Worm (Caenorhabditis elegans) whole organism, L2 larva: ENCODE data around the gene flp-6.

Experiments used
- C34F6.9 ChIP-seq: fragments of 150-350 bp; optimal IDR thresholded peaks from 2 replicates; lab custom pipeline; 2014; ENCODE audit warnings: missing biosample characterization, missing genetic modification characterization
- R02D3.7 ChIP-seq: fragments of 150-350 bp; optimal IDR thresholded peaks from 2 replicates; lab custom pipeline; 2014; ENCODE audit warnings: missing biosample characterization, missing genetic modification characterization
- Y55F3AM.14 ChIP-seq: fragments of 200-800 bp; sonication (Bioruptor generic); optimal IDR thresholded peaks from 2 replicates; lab custom pipeline; 2018; ENCODE audit warnings: mild to moderate bottlenecking, missing genetic modification characterization, missing compliant biosample characterization
- alr-1 ChIP-seq: fragments of 150-350 bp; optimal IDR thresholded peaks from 2 replicates; lab custom pipeline; 2014; ENCODE audit warnings: missing biosample characterization, missing genetic modification characterization
- ceh-16 ChIP-seq: fragments of 150-350 bp; optimal IDR thresholded peaks from 2 replicates; lab custom pipeline; 2014; ENCODE audit warnings: missing biosample characterization, missing genetic modification characterization
- ceh-82 ChIP-seq: fragments of 150-350 bp; optimal IDR thresholded peaks from 2 replicates; lab custom pipeline; 2014; ENCODE audit warnings: missing biosample characterization, missing genetic modification characterization
- crh-2 ChIP-seq: sonication (generic microtip); optimal IDR thresholded peaks from 2 replicates; lab custom pipeline; 2017; ENCODE audit warnings: missing biosample characterization, missing genetic modification characterization
- dmd-4 ChIP-seq: sonication (generic microtip); optimal IDR thresholded peaks from 2 replicates; lab custom pipeline; 2017; ENCODE audit warnings: missing biosample characterization, missing genetic modification characterization
- egl-27 ChIP-seq: sonication (generic microtip); optimal IDR thresholded peaks from 3 replicates; lab custom pipeline; 2017; ENCODE audit warnings: missing biosample characterization, missing genetic modification reagents, missing genetic modification characterization
- elt-1 ChIP-seq: fragments of 150-350 bp; optimal IDR thresholded peaks from 2 replicates; lab custom pipeline; 2014; ENCODE audit warnings: missing biosample characterization, missing genetic modification characterization
- elt-3 ChIP-seq: sonication (generic microtip); optimal IDR thresholded peaks from 2 replicates; lab custom pipeline; 2017; ENCODE audit warnings: missing biosample characterization, missing genetic modification characterization
- fos-1 ChIP-seq: fragments of 150-350 bp; optimal IDR thresholded peaks from 2 replicates; lab custom pipeline; 2014; ENCODE audit warnings: missing biosample characterization, missing genetic modification characterization
- gmeb-1 ChIP-seq: fragments of 150-350 bp; optimal IDR thresholded peaks from 2 replicates; lab custom pipeline; 2014; ENCODE audit warnings: missing biosample characterization, missing genetic modification characterization
- lin-11 ChIP-seq: fragments of 150-350 bp; sonication (generic microtip); optimal IDR thresholded peaks from 2 replicates; lab custom pipeline; 2014; ENCODE audit warnings: missing biosample characterization, missing genetic modification characterization, inconsistent platforms, mixed read lengths
- lin-13 ChIP-seq: fragments of 150-350 bp; optimal IDR thresholded peaks from 2 replicates; lab custom pipeline; 2014; ENCODE audit warnings: missing biosample characterization, missing genetic modification reagents, missing genetic modification characterization
- mbf-1 ChIP-seq: sonication (generic microtip); optimal IDR thresholded peaks from 2 replicates; lab custom pipeline; 2017; ENCODE audit warnings: missing biosample characterization, missing genetic modification characterization
- mdl-1 ChIP-seq, 2 experiments: fragments of 150-350 bp in 1 of 2; sonication (generic microtip) in 1 of 2; optimal IDR thresholded peaks; 2 replicates each; lab custom pipeline; 2017; ENCODE audit warnings: missing biosample characterization in 2 of 2, missing genetic modification characterization in 2 of 2
- nhr-10 ChIP-seq: sonication (generic microtip); optimal IDR thresholded peaks from 2 replicates; lab custom pipeline; 2017; ENCODE audit warnings: missing biosample characterization, missing genetic modification characterization
- nhr-12 ChIP-seq: fragments of 150-350 bp; optimal IDR thresholded peaks from 2 replicates; lab custom pipeline; 2014; ENCODE audit warnings: missing biosample characterization, missing genetic modification characterization
- nhr-25 ChIP-seq: fragments of 150-350 bp; sonication (generic microtip); optimal IDR thresholded peaks from 3 replicates; lab custom pipeline; 2014; ENCODE audit warnings: missing biosample characterization, missing genetic modification characterization
- nhr-6 ChIP-seq: fragments of 150-350 bp; optimal IDR thresholded peaks from 2 replicates; lab custom pipeline; 2014; ENCODE audit warnings: missing biosample characterization, missing genetic modification characterization
- nhr-77 ChIP-seq: fragments of 150-350 bp; optimal IDR thresholded peaks from 2 replicates; lab custom pipeline; 2014; ENCODE audit warnings: missing biosample characterization, missing genetic modification characterization
- peb-1 ChIP-seq: fragments of 150-350 bp; optimal IDR thresholded peaks from 2 replicates; lab custom pipeline; 2014; ENCODE audit warnings: missing biosample characterization, missing genetic modification characterization
- sem-4 ChIP-seq: fragments of 150-350 bp; optimal IDR thresholded peaks from 2 replicates; lab custom pipeline; 2014; ENCODE audit warnings: missing biosample characterization, missing genetic modification reagents, missing genetic modification characterization
- sma-3 ChIP-seq: sonication (generic microtip); optimal IDR thresholded peaks from 2 replicates; lab custom pipeline; 2016; ENCODE audit warnings: missing genetic modification reagents, missing genetic modification characterization, missing compliant biosample characterization
- sma-9 ChIP-seq, 2 experiments: fragments of 150-350 bp in 1 of 2; sonication (generic microtip) in 1 of 2; optimal IDR thresholded peaks; 2 replicates each; lab custom pipeline; 2014 to 2016; ENCODE audit warnings: missing genetic modification characterization in 2 of 2, mild to moderate bottlenecking in 1 of 2, missing biosample characterization in 1 of 2, missing compliant biosample characterization in 1 of 2, missing genetic modification reagents in 1 of 2, moderate library complexity in 1 of 2
- snpc-4 ChIP-seq: fragments of 150-350 bp; optimal IDR thresholded peaks from 2 replicates; lab custom pipeline; 2014; ENCODE audit warnings: missing biosample characterization, missing genetic modification characterization
- unc-39 ChIP-seq: fragments of 150-350 bp; optimal IDR thresholded peaks from 2 replicates; lab custom pipeline; 2014; ENCODE audit warnings: missing biosample characterization, missing genetic modification characterization
- unc-55 ChIP-seq: fragments of 150-350 bp; sonication (generic microtip); optimal IDR thresholded peaks from 3 replicates; lab custom pipeline; 2014; ENCODE audit warnings: missing biosample characterization, missing genetic modification reagents, missing genetic modification characterization
- ztf-1 ChIP-seq: fragments of 200-800 bp; sonication (Bioruptor generic); conservative IDR thresholded peaks from 2 replicates; pipeline ENCODE4 v1.3.6; 2022; ENCODE audit warnings: missing genetic modification characterization, missing compliant biosample characterization
- ztf-11 ChIP-seq: sonication (generic microtip); optimal IDR thresholded peaks from 2 replicates; lab custom pipeline; 2017; ENCODE audit warnings: missing biosample characterization, missing genetic modification characterization
- ztf-4 ChIP-seq: fragments of 150-350 bp; optimal IDR thresholded peaks from 2 replicates; lab custom pipeline; 2014; ENCODE audit warnings: missing biosample characterization, missing genetic modification characterization

flp-6 gene

DNA sequence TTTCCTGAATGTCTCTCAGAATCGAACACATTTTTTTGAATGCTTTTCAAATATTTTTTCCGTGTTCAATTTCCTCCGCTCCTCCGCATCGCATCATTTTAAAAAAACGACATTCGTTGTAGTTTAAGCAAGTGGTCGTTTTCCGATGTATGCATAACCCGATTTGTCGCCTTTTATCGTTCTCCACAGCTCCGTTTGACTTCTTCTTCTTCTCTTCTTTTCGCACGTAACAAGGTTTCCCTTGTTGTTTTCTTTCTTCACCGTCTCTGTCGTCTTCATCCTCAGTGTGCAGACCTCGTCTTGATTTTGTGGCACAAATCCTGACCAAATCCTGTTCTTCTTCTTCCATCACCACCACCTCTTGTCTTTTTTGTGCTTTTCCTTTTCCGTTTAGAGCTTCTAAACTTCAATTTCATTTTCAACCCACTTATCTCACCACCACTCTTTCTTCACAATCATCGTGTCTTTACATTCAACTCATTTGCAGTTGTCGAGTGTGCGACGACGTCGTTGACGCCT, 12.0 kb downstream of the flp-6 start, which contains the start of gene K06A4.2:
TSS of gene K06A4.2 (plus strand) at position 469 of the 519 bp plus-strand sequence.
- TF ChIP-seq ceh-82 (no peak), nhr-77 (tag; lab: Kevin White, UChicago) (no peak), sma-3 (no peak), mbf-1 (tag; lab: Kevin White, UChicago) (no peak), ceh-16 (tag; lab: Kevin White, UChicago) (no peak), snpc-4 (no peak), ztf-1 (no peak), egl-27 (tag; lab: Kevin White, UChicago) (no peak), sma-9 (GFP tag; optimal IDR thresholded peaks at IDR 0.05; lab: Kevin White, UChicago) (no peak), sma-9 (tag; optimal IDR thresholded peaks at IDR 0.05; lab: Kevin White, UChicago) (no peak), unc-55 (GFP tag; lab: Kevin White, UChicago) (no peak)

DNA sequence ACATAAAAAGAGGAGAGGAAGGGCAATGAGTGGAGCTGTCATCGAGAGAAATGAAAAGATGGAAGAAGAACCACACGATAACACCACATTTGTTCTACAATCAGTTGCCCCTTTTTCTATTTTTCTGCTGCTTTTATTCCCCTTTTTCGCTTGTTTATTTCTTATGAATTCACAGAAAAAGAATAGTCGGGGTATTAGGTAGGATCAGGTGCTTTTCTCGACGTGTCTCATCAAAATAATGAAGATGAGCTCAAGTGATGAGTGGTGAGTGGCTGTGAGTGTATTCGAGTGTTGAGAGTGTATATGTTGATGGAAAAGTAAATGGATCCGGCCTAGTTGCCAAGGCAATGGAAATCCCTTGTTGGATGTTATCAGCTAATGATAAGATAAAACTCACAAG, 13.7 kb downstream of the flp-6 start:
- TF ChIP-seq nhr-25 (tag; lab: Kevin White, UChicago) (no peak), elt-3 (no peak), gmeb-1 (tag; lab: Kevin White, UChicago) (no peak), mdl-1 (tag; optimal IDR thresholded peaks at IDR 0.05; lab: Kevin White, UChicago) (no peak), Y55F3AM.14 (GFP tag; lab: Kevin White, UChicago) (no peak), ztf-4 (tag; lab: Kevin White, UChicago) (no peak), nhr-10 (tag; lab: Kevin White, UChicago) (no peak), ceh-82 (no peak), alr-1 (tag; lab: Kevin White, UChicago) (no peak), snpc-4 (no peak), lin-13 (GFP tag; lab: Kevin White, UChicago) (no peak), dmd-4 (no peak), nhr-12 (no peak), mbf-1 (tag; lab: Kevin White, UChicago) (no peak), lin-11 (no peak), C34F6.9 (tag; lab: Kevin White, UChicago) (no peak)

DNA sequence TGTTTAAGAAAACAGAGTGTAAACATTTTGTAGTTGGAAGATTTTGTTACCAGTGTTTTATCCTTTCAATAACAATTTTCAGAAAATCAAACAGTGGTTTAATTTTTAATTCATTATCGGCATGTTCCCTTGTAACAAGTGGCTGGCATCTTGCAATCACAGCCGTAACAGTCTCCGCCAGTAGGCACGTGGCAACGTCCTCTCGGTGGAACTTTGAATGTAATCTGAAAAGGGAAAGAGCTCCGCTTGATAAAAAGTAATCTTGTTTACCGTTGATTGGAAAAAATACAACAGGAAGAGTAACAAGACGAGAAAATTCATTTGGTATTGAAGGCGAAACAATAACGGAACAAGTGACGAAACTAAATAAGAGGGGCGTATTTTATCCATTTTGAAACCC, 17.6 kb downstream of the flp-6 start, which contains the start of gene K06A4.10:
TSS of gene K06A4.10 (minus strand) at position 390 of the 400 bp plus-strand sequence.
- TF ChIP-seq dmd-4 (no peak), fos-1 (peak; percentile 28)

ce11 chrV:9491440-9492160, 19.8 kb downstream of the flp-6 start, which contains the start of gene K06A4.7:
TSS of gene K06A4.7 (minus strand) at chrV:9491490.
- TF ChIP-seq sma-9 (GFP tag; optimal IDR thresholded peaks at IDR 0.05; lab: Kevin White, UChicago) (peak; percentile 46), sma-9 (tag; optimal IDR thresholded peaks at IDR 0.05; lab: Kevin White, UChicago) (no peak), ztf-4 (tag; lab: Kevin White, UChicago) (no peak), elt-3 (no peak), dmd-4 (no peak), fos-1 (peak; percentile 35), crh-2 (tag; lab: Kevin White, UChicago) (peak; percentile 45)

DNA sequence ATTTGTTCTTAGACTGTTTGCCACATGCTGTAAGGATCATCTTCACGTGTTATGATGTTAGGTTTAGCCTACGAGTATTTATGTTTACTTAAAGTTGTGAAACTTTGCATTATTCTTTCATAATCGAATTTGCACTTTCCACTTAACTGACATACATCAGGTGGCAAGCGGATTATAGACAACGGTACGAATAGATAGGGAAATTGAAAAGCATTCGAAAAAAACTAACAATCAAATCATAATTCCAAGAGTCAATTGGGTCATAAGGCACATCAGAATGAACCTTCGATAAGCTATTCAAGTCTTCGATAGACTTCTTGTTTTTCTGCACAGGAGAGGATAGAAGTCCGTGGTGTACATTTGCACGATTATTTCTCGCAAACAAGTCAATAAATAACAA, 20.7 kb downstream of the flp-6 start:
- TF ChIP-seq egl-27 (tag; lab: Kevin White, UChicago), result no peak
- TF ChIP-seq elt-3, result no peak
- TF ChIP-seq unc-55 (GFP tag; lab: Kevin White, UChicago), result no peak
- TF ChIP-seq alr-1 (tag; lab: Kevin White, UChicago), result no peak
- peak; percentile 27 for TF ChIP-seq fos-1
- TF ChIP-seq sma-9 (GFP tag; optimal IDR thresholded peaks at IDR 0.05; lab: Kevin White, UChicago), result peak; percentile 44
- TF ChIP-seq sma-9 (tag; optimal IDR thresholded peaks at IDR 0.05; lab: Kevin White, UChicago), result no peak
- no peak for TF ChIP-seq R02D3.7 (tag; lab: Kevin White, UChicago)
- no peak for TF ChIP-seq gmeb-1 (tag; lab: Kevin White, UChicago)
- no peak for TF ChIP-seq ztf-4 (tag; lab: Kevin White, UChicago)
- TF ChIP-seq ztf-1, result no peak
- no peak for TF ChIP-seq sem-4 (tag; lab: Kevin White, UChicago)
- TF ChIP-seq C34F6.9 (tag; lab: Kevin White, UChicago), result no peak
- TF ChIP-seq unc-39 (tag; lab: Kevin White, UChicago), result no peak

ce11 chrV:9496742-9497141, 25.0 kb downstream of the flp-6 start, which contains the start of gene gsnl-1:
TSS of gene gsnl-1 (plus strand) at chrV:9497042.
- TF ChIP-seq ztf-11 (tag; lab: Kevin White, UChicago) (no peak), mbf-1 (tag; lab: Kevin White, UChicago) (no peak), elt-1 (tag; lab: Kevin White, UChicago) (no peak), egl-27 (tag; lab: Kevin White, UChicago) (no peak), peb-1 (tag; lab: Kevin White, UChicago) (no peak), crh-2 (tag; lab: Kevin White, UChicago) (no peak), nhr-6 (no peak)
